Fruit fly (Drosophila melanogaster): Measurements from ENCODE around the gene CG2924.

Gene CG2924

DNA sequence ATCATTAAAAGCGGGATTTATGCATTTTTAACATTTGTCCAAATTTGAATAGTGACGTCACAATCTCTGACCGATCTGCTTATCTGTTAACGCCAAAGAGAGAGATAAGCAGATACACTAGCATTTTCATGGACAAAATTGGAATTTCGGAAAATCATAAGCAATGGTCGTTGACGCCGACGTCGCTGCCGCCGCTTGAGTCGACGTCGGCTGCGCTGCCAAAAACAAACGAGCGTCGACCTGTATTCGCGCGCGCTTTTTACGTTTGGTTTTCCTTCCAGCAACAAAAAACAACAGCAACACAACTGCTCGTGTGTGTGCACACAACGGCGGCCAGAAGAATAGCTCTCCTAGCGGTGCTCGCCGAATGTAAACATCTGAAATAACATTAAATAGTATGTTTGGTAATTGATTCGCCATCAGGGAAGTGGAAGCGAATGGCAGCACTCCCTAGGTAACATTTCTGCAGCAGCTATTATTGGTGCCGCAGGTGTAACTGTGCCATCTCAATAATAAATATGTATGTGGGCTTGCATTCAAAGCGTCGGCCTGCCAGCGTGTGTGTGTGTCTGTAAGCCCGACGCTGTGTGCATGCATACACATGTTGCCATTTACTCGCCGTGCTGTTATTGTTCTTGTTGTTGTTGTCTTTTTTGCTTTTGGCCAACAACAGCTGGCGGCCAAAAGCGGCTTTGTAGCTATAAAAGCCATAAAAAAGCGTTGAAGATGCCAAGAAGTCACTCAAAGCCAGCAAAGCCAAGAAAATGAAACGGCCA, 29.9 kb upstream of the CG2924 start:
- TF ChIP-seq CG9948 (tag; optimal IDR thresholded peaks at IDR 0.05) (peak; percentile 99), CG8301 (tag; optimal IDR thresholded peaks at IDR 0.05) (peak; percentile 99), CG8159 (tag; optimal IDR thresholded peaks at IDR 0.05) (peak; percentile 98), Snoo (tag; optimal IDR thresholded peaks at IDR 0.05) (peak; percentile 99), CG14655 (GFP tag; optimal IDR thresholded peaks at IDR 0.05) (peak; percentile 99), fd96Ca (GFP tag; IDR thresholded peaks at IDR 0.05) (peak; percentile 100), Pif1B (GFP tag; optimal IDR thresholded peaks at IDR 0.05) (peak; percentile 99), Ets98B (GFP tag; IDR thresholded peaks at IDR 0.05) (peak; percentile 99), Pif1A (GFP tag; optimal IDR thresholded peaks at IDR 0.05) (peak; percentile 99), CG4496 (GFP tag; IDR thresholded peaks at IDR 0.05) (peak; percentile 100), CG13204 (GFP tag; optimal IDR thresholded peaks at IDR 0.05) (peak; percentile 97), CG17806 (tag; optimal IDR thresholded peaks at IDR 0.05) (peak; percentile 99), gl (tag; optimal IDR thresholded peaks at IDR 0.05) (peak; percentile 98), CG32121 (GFP tag; IDR thresholded peaks at IDR 0.05) (peak; percentile 99), rn (GFP tag; IDR thresholded peaks at IDR 0.05) (peak; percentile 98), CG34367 (tag; optimal IDR thresholded peaks at IDR 0.05) (peak; percentile 99), EcR (GFP tag; optimal IDR thresholded peaks at IDR 0.05) (peak; percentile 75), CG15710 (tag; optimal IDR thresholded peaks at IDR 0.05) (peak; percentile 99), CG12605 (GFP tag; IDR thresholded peaks at IDR 0.05) (peak; percentile 99), CG10348 (GFP tag; IDR thresholded peaks at IDR 0.05) (peak; percentile 98), D1 (tag; optimal IDR thresholded peaks at IDR 0.05) (peak; percentile 97)

DNA sequence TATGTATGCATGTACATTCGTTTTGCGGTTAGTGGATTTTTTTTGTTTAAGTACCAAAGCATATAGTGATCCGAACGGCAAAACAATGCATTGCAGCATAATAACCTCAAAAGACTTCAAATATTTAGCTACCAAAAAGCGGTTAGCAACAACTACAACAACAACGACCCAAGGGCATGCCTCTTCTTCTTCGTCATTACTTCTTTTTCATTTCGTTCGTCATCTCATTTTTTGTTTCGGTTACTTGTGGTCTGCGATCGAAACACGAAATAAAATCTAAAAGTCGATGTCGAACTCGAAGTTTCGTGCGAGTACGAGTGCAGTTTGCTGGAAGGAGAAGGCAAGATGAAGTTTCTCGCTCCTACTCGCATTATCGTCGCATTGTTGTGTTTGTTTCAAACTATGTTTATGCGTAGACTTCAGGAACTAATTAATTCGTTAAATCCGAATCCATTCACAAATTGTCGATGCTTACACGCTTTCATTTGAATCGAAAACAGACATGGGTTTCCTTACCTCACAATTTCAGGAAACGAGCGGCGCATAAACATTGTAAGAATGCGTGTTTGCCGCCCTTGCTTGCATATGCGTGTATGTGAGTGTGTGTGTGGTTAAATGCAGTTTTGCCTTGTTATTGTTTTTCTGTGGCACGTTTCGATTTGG, 28.3 kb upstream of the CG2924 start:
- TF ChIP-seq Snoo (tag; optimal IDR thresholded peaks at IDR 0.05) = peak; percentile 89
- peak; percentile 84 for TF ChIP-seq CG13204 (GFP tag; optimal IDR thresholded peaks at IDR 0.05)
- TF ChIP-seq fd96Ca (GFP tag; IDR thresholded peaks at IDR 0.05) = peak; percentile 95
- TF ChIP-seq CG4496 (GFP tag; IDR thresholded peaks at IDR 0.05) = peak; percentile 97
- peak; percentile 91 for TF ChIP-seq CG17806 (tag; optimal IDR thresholded peaks at IDR 0.05)
- peak; percentile 89 for TF ChIP-seq CG32121 (GFP tag; IDR thresholded peaks at IDR 0.05)
- peak; percentile 88 for TF ChIP-seq CG14655 (GFP tag; optimal IDR thresholded peaks at IDR 0.05)
- TF ChIP-seq gl (tag; optimal IDR thresholded peaks at IDR 0.05) = peak; percentile 89
- TF ChIP-seq CG10348 (GFP tag; IDR thresholded peaks at IDR 0.05) = no peak
- TF ChIP-seq CG15710 (tag; optimal IDR thresholded peaks at IDR 0.05) = peak; percentile 93
- peak; percentile 72 for TF ChIP-seq rn (GFP tag; IDR thresholded peaks at IDR 0.05)
- TF ChIP-seq CG34367 (tag; optimal IDR thresholded peaks at IDR 0.05) = peak; percentile 95
- peak; percentile 90 for TF ChIP-seq CG8159 (tag; optimal IDR thresholded peaks at IDR 0.05)
- TF ChIP-seq Pif1A (GFP tag; optimal IDR thresholded peaks at IDR 0.05) = peak; percentile 96
- peak; percentile 86 for TF ChIP-seq CG8301 (tag; optimal IDR thresholded peaks at IDR 0.05)
- TF ChIP-seq Ets98B (GFP tag; IDR thresholded peaks at IDR 0.05) = peak; percentile 94
- TF ChIP-seq CG9948 (tag; optimal IDR thresholded peaks at IDR 0.05) = peak; percentile 81
- peak; percentile 66 for TF ChIP-seq EcR (GFP tag; optimal IDR thresholded peaks at IDR 0.05)
- TF ChIP-seq CG12605 (GFP tag; IDR thresholded peaks at IDR 0.05) = peak; percentile 94
- peak; percentile 79 for TF ChIP-seq D1 (tag; optimal IDR thresholded peaks at IDR 0.05)
- peak; percentile 97 for TF ChIP-seq Pif1B (GFP tag; optimal IDR thresholded peaks at IDR 0.05)

DNA sequence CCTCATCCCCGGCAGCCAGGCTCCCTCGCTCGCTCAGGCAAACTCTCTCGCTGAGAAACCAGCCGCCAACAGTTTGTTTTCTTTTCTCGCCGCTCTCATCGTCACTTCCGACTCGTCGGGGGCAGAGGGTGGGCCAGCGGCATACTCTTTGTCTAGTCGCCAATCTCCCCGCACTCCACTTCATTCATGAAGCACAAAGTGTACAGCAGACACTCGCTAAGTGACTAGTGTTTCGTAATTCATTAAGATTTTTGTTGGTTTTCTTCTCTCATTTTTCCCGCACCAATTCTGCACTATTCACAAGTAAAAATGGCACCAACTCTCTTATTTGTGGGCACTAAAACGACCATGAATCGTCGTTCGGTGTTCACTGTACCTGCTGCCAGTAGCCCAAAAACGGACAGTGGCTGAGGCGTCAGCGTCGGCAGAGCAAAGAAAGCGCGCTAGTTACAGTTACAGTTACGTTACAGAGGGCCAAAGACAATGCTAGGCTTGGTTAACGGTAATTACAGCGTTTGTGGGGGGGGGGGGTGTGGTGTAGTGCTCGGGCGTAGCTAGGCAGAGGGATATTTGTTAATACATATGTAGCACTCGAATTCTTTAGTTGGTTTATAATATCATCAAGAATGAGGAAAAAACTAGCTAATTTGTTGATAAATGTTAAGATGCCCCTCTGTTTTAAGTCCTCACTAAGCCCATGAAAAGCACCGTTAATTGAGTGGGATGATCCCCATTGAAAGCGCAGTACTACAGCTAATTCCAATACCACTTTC, 27.1 kb upstream of the CG2924 start:
- peak; percentile 93 for TF ChIP-seq CG8301 (tag; optimal IDR thresholded peaks at IDR 0.05)
- TF ChIP-seq CG14655 (GFP tag; optimal IDR thresholded peaks at IDR 0.05) = peak; percentile 94
- peak; percentile 42 for TF ChIP-seq D1 (tag; optimal IDR thresholded peaks at IDR 0.05)
- TF ChIP-seq CG17806 (tag; optimal IDR thresholded peaks at IDR 0.05) = peak; percentile 88
- peak; percentile 89 for TF ChIP-seq Snoo (tag; optimal IDR thresholded peaks at IDR 0.05)
- peak; percentile 71 for TF ChIP-seq gl (tag; optimal IDR thresholded peaks at IDR 0.05)
- TF ChIP-seq fd96Ca (GFP tag; IDR thresholded peaks at IDR 0.05) = peak; percentile 98
- peak; percentile 94 for TF ChIP-seq CG12605 (GFP tag; IDR thresholded peaks at IDR 0.05)
- TF ChIP-seq CG8159 (tag; optimal IDR thresholded peaks at IDR 0.05) = peak; percentile 90
- peak; percentile 96 for TF ChIP-seq CG32121 (GFP tag; IDR thresholded peaks at IDR 0.05)
- TF ChIP-seq rn (GFP tag; IDR thresholded peaks at IDR 0.05) = peak; percentile 89
- TF ChIP-seq CG15710 (tag; optimal IDR thresholded peaks at IDR 0.05) = peak; percentile 93
- peak; percentile 94 for TF ChIP-seq Pif1B (GFP tag; optimal IDR thresholded peaks at IDR 0.05)
- peak; percentile 86 for TF ChIP-seq CG10348 (GFP tag; IDR thresholded peaks at IDR 0.05)
- TF ChIP-seq CG4496 (GFP tag; IDR thresholded peaks at IDR 0.05) = peak; percentile 98
- peak; percentile 89 for TF ChIP-seq CG9948 (tag; optimal IDR thresholded peaks at IDR 0.05)
- peak; percentile 96 for TF ChIP-seq Pif1A (GFP tag; optimal IDR thresholded peaks at IDR 0.05)
- peak; percentile 90 for TF ChIP-seq CG34367 (tag; optimal IDR thresholded peaks at IDR 0.05)
- peak; percentile 98 for TF ChIP-seq Ets98B (GFP tag; IDR thresholded peaks at IDR 0.05)
- peak; percentile 53 for TF ChIP-seq EcR (GFP tag; optimal IDR thresholded peaks at IDR 0.05)
- peak; percentile 86 for TF ChIP-seq CG13204 (GFP tag; optimal IDR thresholded peaks at IDR 0.05)

DNA sequence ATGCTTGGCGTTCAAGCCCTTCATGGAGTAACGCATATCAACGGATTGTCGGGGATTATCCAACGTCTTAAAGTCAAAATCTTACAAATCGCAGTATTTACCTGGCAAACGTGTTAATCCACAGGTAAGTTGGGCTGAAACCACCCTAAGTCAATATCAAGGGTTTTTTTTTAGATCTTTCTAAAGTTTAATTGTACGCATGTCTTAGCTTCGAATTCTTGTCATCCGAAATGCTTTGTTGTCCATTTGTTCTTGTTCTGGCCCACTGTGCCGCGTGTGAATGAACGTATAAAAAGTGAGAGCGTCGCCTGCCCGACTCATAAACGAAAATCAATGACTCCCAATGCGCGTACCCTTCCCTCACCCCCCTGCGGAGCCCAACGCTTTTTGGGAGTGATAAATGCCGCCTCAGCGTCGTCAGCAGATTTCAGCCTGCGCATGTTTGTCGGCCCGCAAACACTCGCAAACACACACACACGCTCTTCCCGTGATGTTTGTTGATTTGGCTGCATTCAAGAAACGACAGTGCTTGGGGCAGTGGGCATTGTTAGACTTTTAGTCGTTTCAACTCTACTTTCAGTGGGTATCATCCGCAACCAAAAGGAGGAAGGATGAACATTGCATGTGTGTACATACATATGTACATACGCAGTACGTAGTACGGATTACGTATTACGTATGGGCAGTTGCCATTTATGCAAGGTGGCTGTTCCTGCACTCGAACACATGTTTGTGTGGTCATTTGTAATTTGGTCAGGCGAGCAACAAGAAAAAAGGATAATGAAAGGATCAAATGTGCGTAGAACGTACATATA, 25.9 kb upstream of the CG2924 start:
- TF ChIP-seq Snoo (tag; optimal IDR thresholded peaks at IDR 0.05) (peak; percentile 94), CG34367 (tag; optimal IDR thresholded peaks at IDR 0.05) (peak; percentile 90), CG9948 (tag; optimal IDR thresholded peaks at IDR 0.05) (peak; percentile 92), CG8301 (tag; optimal IDR thresholded peaks at IDR 0.05) (peak; percentile 92), Ets98B (GFP tag; IDR thresholded peaks at IDR 0.05) (no peak; the same call in 1 of the 2 replicates), EcR (GFP tag; optimal IDR thresholded peaks at IDR 0.05) (peak; percentile 95), rn (GFP tag; IDR thresholded peaks at IDR 0.05) (peak; percentile 60; the same call in 1 of the 2 replicates), CG4496 (GFP tag; IDR thresholded peaks at IDR 0.05) (peak; percentile 86), gl (tag; optimal IDR thresholded peaks at IDR 0.05) (peak; percentile 76), CG12605 (GFP tag; IDR thresholded peaks at IDR 0.05) (no peak), CG13204 (GFP tag; optimal IDR thresholded peaks at IDR 0.05) (peak; percentile 65), D1 (tag; optimal IDR thresholded peaks at IDR 0.05) (peak; percentile 88), CG8159 (tag; optimal IDR thresholded peaks at IDR 0.05) (peak; percentile 95), CG14655 (GFP tag; optimal IDR thresholded peaks at IDR 0.05) (peak; percentile 96), Pif1A (GFP tag; optimal IDR thresholded peaks at IDR 0.05) (peak; percentile 91), CG10348 (GFP tag; IDR thresholded peaks at IDR 0.05) (peak; percentile 61; the same call in 1 of the 2 replicates), fd96Ca (GFP tag; IDR thresholded peaks at IDR 0.05) (peak; percentile 79), CG32121 (GFP tag; IDR thresholded peaks at IDR 0.05) (peak; percentile 79), CG17806 (tag; optimal IDR thresholded peaks at IDR 0.05) (peak; percentile 82), Pif1B (GFP tag; optimal IDR thresholded peaks at IDR 0.05) (peak; percentile 88), CG15710 (tag; optimal IDR thresholded peaks at IDR 0.05) (peak; percentile 92)
